Fruit fly (Drosophila melanogaster): ENCODE measurements around the gene Phf7.
"Not testable (repeated sequence)": the region's sequence is repeated elsewhere in the genome, so short reads cannot be mapped to it uniquely, and the experiment has no call there.

DNA sequence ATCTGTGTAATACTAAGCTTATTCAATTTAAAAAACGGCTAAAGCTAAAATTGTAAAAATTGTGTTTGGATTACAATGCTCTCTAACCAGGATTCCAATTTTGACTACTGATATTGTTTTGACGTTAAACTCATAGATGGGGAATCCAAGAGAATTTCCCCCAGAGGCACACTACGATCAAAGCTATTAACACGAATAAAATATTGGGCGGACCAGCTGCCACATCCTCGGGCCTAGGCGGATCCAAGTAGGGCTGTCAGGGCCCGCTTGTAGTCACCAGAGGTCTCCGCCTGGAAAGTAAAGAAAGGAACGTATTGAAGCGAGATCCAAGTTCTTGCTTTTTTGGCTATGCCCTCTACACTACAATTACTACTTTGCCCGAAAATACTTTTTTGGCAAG, 28.5 kb upstream of the Phf7 start, which contains the start of gene Sdic3:
- TF ChIP-seq pad (GFP tag; optimal IDR thresholded peaks at IDR 0.05); bab1 (GFP tag; optimal IDR thresholded peaks at IDR 0.05); CG33017 (tag; optimal IDR thresholded peaks at IDR 0.05); Crg-1 (GFP tag; optimal IDR thresholded peaks at IDR 0.05); CG7101 (tag; optimal IDR thresholded peaks at IDR 0.05); CG5204 (GFP tag; optimal IDR thresholded peaks at IDR 0.05): not testable (repeated sequence)
